Fruit fly (Drosophila melanogaster) whole organism, embryonic: ENCODE results near the gene Atg5.
A peak's percentile ranks its signal among the peaks of the same experiment; 100 is the strongest.

Experiments
- Asciz ChIP-seq: fragments of 200-800 bp; sonication (Bioruptor generic); optimal IDR thresholded peaks from 2 replicates; lab custom pipeline; 2017; ENCODE audit warnings: missing biosample characterization, mild to moderate bottlenecking, missing genetic modification characterization, missing genetic modification reagents
- C15 ChIP-seq: fragments of 200-800 bp; sonication (Bioruptor generic); IDR thresholded peaks from 3 replicates; pipeline ENCODE4 v1.3.6; 2022; ENCODE audit warnings: missing biosample characterization, missing genetic modification characterization
- CG12299 ChIP-seq: fragments of 200-800 bp; sonication (Bioruptor generic); optimal IDR thresholded peaks from 2 replicates; lab custom pipeline; 2018; ENCODE audit warnings: missing biosample characterization, mild to moderate bottlenecking, missing genetic modification characterization
- CG14050 ChIP-seq: fragments of 200-800 bp; sonication (Bioruptor generic); IDR thresholded peaks from 3 replicates; pipeline ENCODE4 v1.3.6; 2022; ENCODE audit warnings: missing biosample characterization, missing genetic modification characterization
- CG15479 ChIP-seq: fragments of 200-800 bp; sonication (Bioruptor generic); optimal IDR thresholded peaks from 3 replicates; lab custom pipeline; 2019; ENCODE audit warnings: missing biosample characterization, mild to moderate bottlenecking, missing genetic modification characterization, moderate library complexity
- CG2199 ChIP-seq: fragments of 200-800 bp; sonication (Bioruptor generic); IDR thresholded peaks from 3 replicates; pipeline ENCODE4 v1.3.6; 2022; ENCODE audit warnings: missing biosample characterization, missing genetic modification characterization
- CG33557 ChIP-seq: fragments of 200-800 bp; sonication (Bioruptor generic); optimal IDR thresholded peaks from 2 replicates; lab custom pipeline; 2019; ENCODE audit warnings: missing biosample characterization, mild to moderate bottlenecking, missing genetic modification characterization, moderate library complexity
- CG8281 ChIP-seq: fragments of 200-800 bp; sonication (Bioruptor generic); optimal IDR thresholded peaks from 2 replicates; lab custom pipeline; 2018; ENCODE audit warnings: missing biosample characterization, mild to moderate bottlenecking, missing genetic modification characterization, moderate library complexity
- Dref ChIP-seq: fragments of 200-800 bp; sonication (Bioruptor generic); IDR thresholded peaks from 2 replicates; pipeline ENCODE4 v1.3.6; 2022; ENCODE audit warnings: missing biosample characterization, missing genetic modification characterization
- Drgx ChIP-seq: fragments of 200-800 bp; sonication (Bioruptor generic); IDR thresholded peaks from 2 replicates; pipeline ENCODE4 v1.3.6; 2022; ENCODE audit warnings: missing biosample characterization, missing genetic modification characterization
- Hand ChIP-seq: fragments of 200-800 bp; sonication (Bioruptor generic); optimal IDR thresholded peaks from 2 replicates; lab custom pipeline; 2017; ENCODE audit warnings: mild to moderate bottlenecking, missing biosample characterization, missing genetic modification reagents, missing genetic modification characterization
- Med ChIP-seq: fragments of 200-800 bp; sonication (Bioruptor generic); peaks from one replicate; lab custom pipeline; 2016; ENCODE audit warnings: missing biosample characterization, missing genetic modification characterization, mild to moderate bottlenecking, inconsistent platforms, moderate library complexity
- Mrtf ChIP-seq: fragments of 200-800 bp; sonication (Bioruptor generic); IDR thresholded peaks from 3 replicates; pipeline ENCODE4 v1.3.6; 2022; ENCODE audit warnings: missing biosample characterization, missing genetic modification characterization
- NC2β ChIP-seq: fragments of 200-800 bp; sonication (Bioruptor generic); optimal IDR thresholded peaks from 2 replicates; lab custom pipeline; 2016; ENCODE audit warnings: missing biosample characterization, missing genetic modification characterization
- Oli ChIP-seq: fragments of 200-800 bp; sonication (Bioruptor generic); optimal IDR thresholded peaks from 2 replicates; lab custom pipeline; 2018; ENCODE audit warnings: missing biosample characterization, mild to moderate bottlenecking, missing genetic modification characterization, moderate library complexity
- Ptx1 ChIP-seq: fragments of 200-800 bp; sonication (Bioruptor generic); IDR thresholded peaks from 2 replicates; pipeline ENCODE4 v1.3.6; 2022; ENCODE audit warnings: missing biosample characterization, missing genetic modification characterization
- cg ChIP-seq: fragments of 200-800 bp; sonication (Bioruptor generic); optimal IDR thresholded peaks from 3 replicates; lab custom pipeline; 2019; ENCODE audit warnings: missing biosample characterization, mild to moderate bottlenecking, missing genetic modification characterization, moderate library complexity
- chinmo ChIP-seq: fragments of 200-800 bp; sonication (Bioruptor generic); IDR thresholded peaks from 4 replicates; pipeline ENCODE4 v1.3.6; 2022; ENCODE audit warnings: missing biosample characterization, missing genetic modification characterization; ENCODE audit not compliant: partially characterized antibody
- danr ChIP-seq: fragments of 200-800 bp; sonication (Bioruptor generic); IDR thresholded peaks from 2 replicates; pipeline ENCODE4 v1.3.6; 2022; ENCODE audit warnings: missing biosample characterization, missing genetic modification characterization
- exex ChIP-seq: fragments of 200-800 bp; sonication (Bioruptor generic); optimal IDR thresholded peaks from 4 replicates; lab custom pipeline; 2018; ENCODE audit warnings: missing biosample characterization, mild to moderate bottlenecking, missing genetic modification characterization, moderate library complexity
- fru ChIP-seq: fragments of >200 bp; optimal IDR thresholded peaks from 2 replicates; lab custom pipeline; 2017
- gfzf ChIP-seq: fragments of 200-800 bp; sonication (Bioruptor generic); optimal IDR thresholded peaks from 2 replicates; lab custom pipeline; 2016; ENCODE audit warnings: missing biosample characterization, mild to moderate bottlenecking, missing genetic modification characterization, moderate library complexity
- grn ChIP-seq: fragments of 200-800 bp; sonication (Bioruptor generic); optimal IDR thresholded peaks from 3 replicates; lab custom pipeline; 2017; ENCODE audit warnings: missing biosample characterization, missing genetic modification characterization
- insv ChIP-seq, 2 experiments: fragments of 200-800 bp; sonication (Bioruptor generic); optimal IDR thresholded peaks; 3 replicates each; lab custom pipeline; 2016 to 2018; ENCODE audit warnings: missing biosample characterization in 2 of 2, missing genetic modification characterization in 2 of 2
- jumu ChIP-seq: fragments of 200-800 bp; sonication (Bioruptor generic); optimal IDR thresholded peaks from 3 replicates; lab custom pipeline; 2016; ENCODE audit warnings: missing biosample characterization, missing genetic modification characterization
- lilli ChIP-seq: fragments of 200-800 bp; sonication (Bioruptor generic); optimal IDR thresholded peaks from 3 replicates; lab custom pipeline; 2016; ENCODE audit warnings: missing biosample characterization, missing genetic modification characterization
- lov ChIP-seq, 2 experiments: fragments of 200-800 bp in 1 of 2; fragments of >200 bp in 1 of 2; sonication (Bioruptor generic) in 1 of 2; IDR thresholded peaks in 1 of 2; optimal IDR thresholded peaks in 1 of 2; 2 replicates in 1 of 2; 3 replicates in 1 of 2; pipeline versions ENCODE4 v1.3.6 to Lab custom; 2017 to 2022; ENCODE audit warnings: missing biosample characterization in 1 of 2, missing genetic modification characterization in 1 of 2
- maf-S ChIP-seq: fragments of 200-800 bp; sonication (Bioruptor generic); optimal IDR thresholded peaks from 2 replicates; lab custom pipeline; 2016; ENCODE audit warnings: missing biosample characterization, missing genetic modification characterization
- mam ChIP-seq: fragments of 200-800 bp; sonication (Bioruptor generic); optimal IDR thresholded peaks from 3 replicates; lab custom pipeline; 2016; ENCODE audit warnings: missing biosample characterization, missing genetic modification characterization
- pfk ChIP-seq: fragments of 200-800 bp; sonication (Bioruptor generic); optimal IDR thresholded peaks from 2 replicates; lab custom pipeline; 2018; ENCODE audit warnings: missing biosample characterization, mild to moderate bottlenecking, missing genetic modification characterization, moderate library complexity
- sd ChIP-seq: fragments of 200-800 bp; sonication (Bioruptor generic); optimal IDR thresholded peaks from 3 replicates; lab custom pipeline; 2018; ENCODE audit warnings: missing biosample characterization, mild to moderate bottlenecking, missing genetic modification characterization, moderate library complexity
- sens-2 ChIP-seq: fragments of 200-800 bp; sonication (Bioruptor generic); IDR thresholded peaks from 2 replicates; pipeline ENCODE4 v1.3.6; 2022; ENCODE audit warnings: missing biosample characterization, missing genetic modification characterization
- sug ChIP-seq: fragments of 200-800 bp; optimal IDR thresholded peaks from 2 replicates; lab custom pipeline; 2019; ENCODE audit warnings: missing biosample characterization, mild to moderate bottlenecking, missing genetic modification characterization, moderate library complexity
- tna ChIP-seq: fragments of 200-800 bp; sonication (Bioruptor generic); IDR thresholded peaks from 2 replicates; pipeline ENCODE4 v1.3.6; 2022; ENCODE audit warnings: missing biosample characterization, missing genetic modification characterization; ENCODE audit not compliant: partially characterized antibody
- zf30C ChIP-seq: fragments of 200-800 bp; sonication (Bioruptor generic); optimal IDR thresholded peaks from 3 replicates; lab custom pipeline; 2018; ENCODE audit warnings: missing biosample characterization, mild to moderate bottlenecking, missing genetic modification characterization

Atg5 gene

DNA sequence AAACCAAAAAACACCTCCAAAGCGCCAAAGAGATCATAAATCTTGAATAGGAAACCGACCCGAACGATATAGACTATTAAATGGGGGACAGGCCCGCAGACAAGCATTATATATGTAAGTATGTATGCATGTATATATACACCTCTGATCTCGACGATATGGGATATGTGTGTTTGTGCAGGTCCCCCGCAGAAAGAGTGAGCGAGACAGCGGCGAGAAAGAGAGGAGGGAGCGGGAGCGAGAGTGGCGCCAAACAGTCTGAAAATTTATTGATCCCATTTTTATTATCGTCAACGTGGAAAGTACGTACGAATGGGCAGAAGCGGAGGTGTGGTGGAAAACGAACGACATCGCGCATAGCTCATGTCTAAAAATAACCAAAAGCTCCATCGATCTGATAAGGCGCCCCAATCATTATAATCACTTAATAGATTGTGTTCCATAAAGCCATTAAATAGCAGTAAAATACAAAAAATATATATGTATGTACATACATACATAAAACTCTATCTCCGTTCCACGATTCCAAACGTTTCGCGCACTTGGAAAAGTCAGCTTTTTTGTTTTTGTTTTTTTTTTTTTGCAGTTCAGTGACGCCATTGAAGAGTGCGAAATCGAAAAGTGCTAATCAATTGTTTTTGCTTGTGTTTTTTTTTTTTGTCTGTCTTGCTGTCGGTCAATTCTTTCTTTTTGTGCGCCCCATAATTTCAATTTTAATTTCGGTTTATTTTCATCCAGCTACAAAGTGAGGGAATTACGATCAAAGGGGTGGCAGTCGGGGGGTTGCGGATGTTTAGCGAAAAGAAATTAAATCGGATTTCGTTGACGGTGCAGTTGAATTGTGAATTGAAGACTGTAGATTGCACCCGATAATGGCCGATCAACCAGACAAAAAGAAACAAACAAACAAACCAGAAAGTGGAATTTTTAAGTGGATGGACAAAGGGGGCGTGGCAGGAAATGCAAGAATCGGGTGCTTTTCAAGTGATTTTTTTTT, 6.1 kb downstream of the Atg5 start (continued):
- TF ChIP-seq jumu (GFP tag; lab: Kevin White, UChicago), result no peak

DNA sequence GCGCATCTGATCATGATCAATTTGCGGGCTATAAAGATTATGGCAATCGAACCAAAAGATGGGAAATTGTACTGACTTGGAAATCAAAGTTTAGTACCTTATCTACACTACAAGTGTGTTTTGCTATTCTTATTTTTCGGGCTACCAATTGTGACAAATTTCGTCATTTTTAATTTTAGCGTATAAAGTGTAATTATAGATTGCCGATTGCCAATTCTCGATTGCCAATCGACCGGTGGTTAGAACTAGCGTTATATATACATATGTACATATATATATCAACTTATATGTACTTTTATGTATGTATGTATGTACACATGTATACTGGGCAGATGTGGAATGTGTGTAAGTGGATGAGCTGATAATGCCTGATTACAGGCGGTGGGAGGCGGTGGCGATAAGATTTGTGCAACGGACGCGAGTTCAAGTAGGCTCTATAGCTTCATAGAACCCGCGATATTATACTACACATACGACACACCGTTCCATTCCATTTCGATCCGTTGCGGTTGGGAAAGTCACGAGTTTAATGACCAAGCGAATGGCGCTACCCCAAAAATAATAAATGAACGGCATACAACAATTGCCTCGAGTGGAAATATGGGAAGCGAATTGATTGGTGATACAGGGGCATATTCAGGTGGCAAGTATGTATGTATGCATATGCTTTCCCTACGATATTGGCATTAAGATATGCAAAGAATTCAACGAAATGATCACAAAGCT, 7.5 kb downstream of the Atg5 start:
- TF ChIP-seq lilli (GFP tag; lab: Kevin White, UChicago) (no peak), CG2199 (GFP tag; lab: Robert Waterston, UW) (peak; percentile 46; the same call in 1 of the 3 replicates), Med (GFP tag; lab: Kevin White, UChicago) (peak; percentile 50), chinmo (0 out of 4 replicates have a peak, but pooled peaks have one; percentile 46), insv (GFP tag; optimal IDR thresholded peaks at IDR 0.05; lab: Kevin White, UChicago) (no peak), maf-S (GFP tag; lab: Kevin White, UChicago) (no peak), grn (peak; percentile 82), cg (GFP tag; lab: Kevin White, UChicago) (peak; percentile 31), lov (optimal IDR thresholded peaks at IDR 0.05; lab: Kevin White, UChicago) (no peak), lov (GFP tag; IDR thresholded peaks at IDR 0.05; lab: Robert Waterston, UW) (no peak), CG8281 (tag; lab: Kevin White, UChicago) (no peak), fru (lab: Kevin White, UChicago) (no peak), CG14050 (no peak), CG33557 (no peak), Oli (tag; lab: Kevin White, UChicago) (no peak), Hand (GFP tag; lab: Kevin White, UChicago) (no peak), Asciz (GFP tag; lab: Kevin White, UChicago) (no peak), pfk (GFP tag; lab: Kevin White, UChicago) (peak; percentile 89), Mrtf (GFP tag; lab: Robert Waterston, UW) (no peak), sug (tag; lab: Kevin White, UChicago) (peak; percentile 83), gfzf (no peak), Dref (GFP tag; lab: Robert Waterston, UW) (no peak), exex (peak; percentile 91), CG12299 (tag; lab: Kevin White, UChicago) (no peak), mam (no peak), danr (GFP tag; lab: Robert Waterston, UW) (no peak), CG15479 (GFP tag; lab: Kevin White, UChicago) (peak; percentile 30), zf30C (GFP tag; lab: Kevin White, UChicago) (no peak), sens-2 (GFP tag; lab: Robert Waterston, UW) (0 out of 2 replicates have a peak, but pooled peaks have one; percentile 8), sd (tag; lab: Kevin White, UChicago) (peak; percentile 71), tna (no peak), C15 (no peak)

DNA sequence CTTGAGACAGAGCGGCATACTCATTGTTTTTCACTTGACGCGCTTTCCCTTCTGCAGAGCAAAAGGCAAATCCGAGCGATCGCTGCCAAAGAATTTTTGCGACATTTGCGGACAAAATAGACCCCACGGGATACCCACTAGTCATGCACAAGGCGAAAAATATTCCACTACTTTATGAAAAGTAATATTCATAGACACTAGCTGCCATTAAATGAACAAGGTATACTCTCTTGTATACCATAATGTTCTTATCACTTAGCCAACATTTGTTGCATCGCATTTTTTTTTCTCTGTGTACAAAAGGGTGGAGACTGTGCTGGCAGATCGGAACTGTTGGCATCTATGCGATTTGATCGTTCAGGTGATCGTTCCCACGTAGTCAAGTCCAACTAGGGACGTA, 11.2 kb downstream of the Atg5 start:
- TF ChIP-seq NC2β (GFP tag; lab: Kevin White, UChicago) (no peak), Ptx1 (0 out of 2 replicates have a peak, but pooled peaks have one; percentile 5), Med (GFP tag; lab: Kevin White, UChicago) (peak; percentile 59), Drgx (GFP tag; lab: Robert Waterston, UW) (peak; percentile 51)
